Worm (Caenorhabditis elegans) whole organism, L4/young adult: ENCODE measurements around the gene cec-4.

Experiments
- W03F9.2 ChIP-seq: fragments of 150-350 bp; optimal IDR thresholded peaks from 2 replicates; lab custom pipeline; 2014; ENCODE audit warnings: missing biosample characterization, missing genetic modification characterization
- dao-5 ChIP-seq: sonication (generic microtip); optimal IDR thresholded peaks from 2 replicates; lab custom pipeline; 2016; ENCODE audit warnings: missing genotype, missing genetic modification characterization, moderate library complexity, missing compliant biosample characterization
- him-1 ChIP-seq: sonication (generic microtip); optimal IDR thresholded peaks from 2 replicates; lab custom pipeline; 2016; ENCODE audit warnings: missing genotype, missing genetic modification reagents, missing genetic modification characterization, missing compliant biosample characterization

Gene cec-4

ce11 chrIV:7575147-7575768, at the start of gene cec-4:
Gene cec-4 (plus strand): TSS chrIV:7575718.
- TF ChIP-seq him-1 (tag; lab: Kevin White, UChicago) (no peak), W03F9.2 (tag; lab: Kevin White, UChicago) (no peak), dao-5 (tag; lab: Kevin White, UChicago) (no peak)

- TF ChIP-seq W03F9.2 (tag; lab: Kevin White, UChicago), result no peak
- no peak for TF ChIP-seq dao-5 (tag; lab: Kevin White, UChicago)
These were observed 45.1 kb upstream of the cec-4 start for ce11 chrIV:7530226-7531070.

ce11 chrIV:7532360-7532759, 43.2 kb upstream of the cec-4 start, which contains the start of gene R05G6.1:
Gene R05G6.1 (plus strand): TSS chrIV:7532660.
- TF ChIP-seq him-1 (tag; lab: Kevin White, UChicago) (no peak), W03F9.2 (tag; lab: Kevin White, UChicago) (no peak), dao-5 (tag; lab: Kevin White, UChicago) (no peak)

- no peak for TF ChIP-seq W03F9.2 (tag; lab: Kevin White, UChicago)
- no peak for TF ChIP-seq dao-5 (tag; lab: Kevin White, UChicago)
- TF ChIP-seq him-1 (tag; lab: Kevin White, UChicago), result no peak
These were observed 33.0 kb upstream of the cec-4 start, which contains the start of gene R05G6.10 for ce11 chrIV:7542485-7543001. Gene R05G6.10 (minus strand): TSS chrIV:7542535.

- TF ChIP-seq dao-5 (tag; lab: Kevin White, UChicago) (no peak), him-1 (tag; lab: Kevin White, UChicago) (no peak), W03F9.2 (tag; lab: Kevin White, UChicago) (no peak)
These were observed 31.9 kb upstream of the cec-4 start for ce11 chrIV:7543662-7544061.

- TF ChIP-seq dao-5 (tag; lab: Kevin White, UChicago) (no peak), W03F9.2 (tag; lab: Kevin White, UChicago) (no peak), him-1 (tag; lab: Kevin White, UChicago) (no peak)
These were observed 27.5 kb upstream of the cec-4 start, which contains the start of the genes cdd-2 and oef-1 for ce11 chrIV:7547843-7548578. Gene cdd-2 (minus strand): TSS chrIV:7547893. Gene oef-1 (plus strand): TSS chrIV:7548417.

- TF ChIP-seq W03F9.2 (tag; lab: Kevin White, UChicago) (peak; percentile 9), him-1 (tag; lab: Kevin White, UChicago) (no peak)
These were observed 25.7 kb upstream of the cec-4 start for ce11 chrIV:7549844-7550243.

- TF ChIP-seq W03F9.2 (tag; lab: Kevin White, UChicago), result no peak
- TF ChIP-seq dao-5 (tag; lab: Kevin White, UChicago), result no peak
- TF ChIP-seq him-1 (tag; lab: Kevin White, UChicago), result no peak
These were observed 25.1 kb upstream of the cec-4 start, which contains the start of gene pam-1 for ce11 chrIV:7550445-7550844. Gene pam-1 (minus strand): TSS chrIV:7550812.

- TF ChIP-seq him-1 (tag; lab: Kevin White, UChicago) (no peak), W03F9.2 (tag; lab: Kevin White, UChicago) (no peak), dao-5 (tag; lab: Kevin White, UChicago) (no peak)
These were observed 24.3 kb upstream of the cec-4 start for ce11 chrIV:7551254-7551653.

- TF ChIP-seq dao-5 (tag; lab: Kevin White, UChicago) (no peak), him-1 (tag; lab: Kevin White, UChicago) (no peak), W03F9.2 (tag; lab: Kevin White, UChicago) (no peak)
These were observed 23.4 kb upstream of the cec-4 start for ce11 chrIV:7552100-7552499.

- no peak for TF ChIP-seq dao-5 (tag; lab: Kevin White, UChicago)
- TF ChIP-seq W03F9.2 (tag; lab: Kevin White, UChicago), result peak; percentile 52
These were observed 22.5 kb upstream of the cec-4 start, which contains the start of gene dif-1 for ce11 chrIV:7552958-7553553. Gene dif-1 (minus strand): TSS chrIV:7553008.

- no peak for TF ChIP-seq dao-5 (tag; lab: Kevin White, UChicago)
- no peak for TF ChIP-seq W03F9.2 (tag; lab: Kevin White, UChicago)
- TF ChIP-seq him-1 (tag; lab: Kevin White, UChicago), result no peak
These were observed 21.2 kb upstream of the cec-4 start, which contains the start of gene F49E8.6 for ce11 chrIV:7554351-7554750. Gene F49E8.6 (minus strand): TSS chrIV:7554667.
